Worm (Caenorhabditis elegans) whole organism, midembryonic: Measurements from ENCODE around the gene npp-18.

Experiments used
- T22C8.4 ChIP-seq: fragments of 200-800 bp; sonication (Bioruptor generic); IDR thresholded peaks from 2 replicates; pipeline ENCODE4 v1.3.6; 2022; ENCODE audit warnings: missing genetic modification characterization, missing compliant biosample characterization
- cog-1 ChIP-seq: sonication (generic microtip); optimal IDR thresholded peaks from 2 replicates; lab custom pipeline; 2016; ENCODE audit warnings: missing genetic modification characterization, missing compliant biosample characterization
- flt-1 ChIP-seq: fragments of 200-800 bp; sonication (Bioruptor generic); IDR thresholded peaks from 2 replicates; pipeline ENCODE4 v1.3.6; 2022; ENCODE audit warnings: missing genetic modification characterization, missing compliant biosample characterization
- klf-2 ChIP-seq: fragments of 200-800 bp; sonication (Bioruptor generic); conservative IDR thresholded peaks from 2 replicates; pipeline ENCODE4 v1.3.6; 2022; ENCODE audit warnings: missing genetic modification reagents, missing genetic modification characterization, missing compliant biosample characterization
- ref-1 ChIP-seq: fragments of 200-800 bp; sonication (Bioruptor generic); conservative IDR thresholded peaks from 2 replicates; pipeline ENCODE4 v1.3.6; 2022; ENCODE audit warnings: missing genetic modification reagents, missing genetic modification characterization, missing compliant biosample characterization
- tab-1 ChIP-seq: fragments of 200-800 bp; sonication (Bioruptor generic); IDR thresholded peaks from 2 replicates; pipeline ENCODE4 v1.3.6; 2022; ENCODE audit warnings: missing genetic modification characterization, missing compliant biosample characterization
- ztf-23 ChIP-seq: fragments of 200-800 bp; sonication (Bioruptor generic); IDR thresholded peaks from 2 replicates; pipeline ENCODE4 v1.3.6; 2022; ENCODE audit warnings: missing genetic modification reagents, missing genetic modification characterization, missing compliant biosample characterization

- no peak for TF ChIP-seq klf-2
- no peak for TF ChIP-seq flt-1 (GFP tag; lab: Robert Waterston, UW)
- no peak for TF ChIP-seq cog-1 (tag; lab: Kevin White, UChicago)
- TF ChIP-seq T22C8.4 (GFP tag; lab: Robert Waterston, UW) = no peak
- TF ChIP-seq ref-1 (GFP tag; lab: Robert Waterston, UW) = no peak
- no peak for TF ChIP-seq ztf-23 (GFP tag; lab: Robert Waterston, UW)
- no peak for TF ChIP-seq tab-1
Observed at ce11 chrIII:13343562-13344139, 47.0 kb downstream of the npp-18 start.
